Worm (Caenorhabditis elegans) whole organism, L1 larva: ENCODE results near the gene M01F1.8.

Source experiments
- egl-27 ChIP-seq, 2 experiments: fragments of 150-350 bp in 1 of 2; sonication (generic microtip); optimal IDR thresholded peaks; 3 replicates each; lab custom pipeline; 2017 to 2018; ENCODE audit warnings: missing biosample characterization in 2 of 2, missing genetic modification characterization in 2 of 2, missing genetic modification reagents in 2 of 2
- isw-1 ChIP-seq: fragments of 200-800 bp; sonication (Bioruptor generic); IDR thresholded peaks from 2 replicates; pipeline ENCODE4 v1.3.6; 2022; ENCODE audit warnings: missing genetic modification characterization, missing compliant biosample characterization
- mep-1 ChIP-seq: fragments of 150-350 bp; optimal IDR thresholded peaks from 2 replicates; lab custom pipeline; 2014; ENCODE audit warnings: missing biosample characterization, missing genetic modification characterization
- nhr-11 ChIP-seq: fragments of 150-350 bp; optimal IDR thresholded peaks from 2 replicates; lab custom pipeline; 2014; ENCODE audit warnings: missing biosample characterization, missing genetic modification characterization
- nhr-237 ChIP-seq: fragments of 150-350 bp; optimal IDR thresholded peaks from 2 replicates; lab custom pipeline; 2014; ENCODE audit warnings: missing biosample characterization, missing genetic modification characterization
- nhr-71 ChIP-seq: sonication (generic microtip); optimal IDR thresholded peaks from 2 replicates; lab custom pipeline; 2016; ENCODE audit warnings: mild to moderate bottlenecking, missing genetic modification characterization, moderate library complexity, missing compliant biosample characterization
- pax-3 ChIP-seq: fragments of 200-800 bp; sonication (Bioruptor generic); optimal IDR thresholded peaks from 2 replicates; lab custom pipeline; 2018; ENCODE audit warnings: mild to moderate bottlenecking, missing genetic modification characterization, moderate library complexity, missing compliant biosample characterization
- snpc-4 ChIP-seq: fragments of 150-350 bp; optimal IDR thresholded peaks from 2 replicates; lab custom pipeline; 2014; ENCODE audit warnings: missing biosample characterization, missing genetic modification characterization
- zag-1 ChIP-seq: fragments of 150-350 bp; optimal IDR thresholded peaks from 2 replicates; lab custom pipeline; 2014; ENCODE audit warnings: missing biosample characterization, missing genetic modification characterization

- no peak for TF ChIP-seq nhr-237 (tag; lab: Kevin White, UChicago)
- no peak for TF ChIP-seq isw-1 (GFP tag; lab: Robert Waterston, UW)
- no peak for TF ChIP-seq nhr-71 (tag; lab: Kevin White, UChicago)
- no peak for TF ChIP-seq zag-1 (tag; lab: Kevin White, UChicago)
- TF ChIP-seq mep-1 (tag; lab: Kevin White, UChicago), result no peak
- no peak for TF ChIP-seq snpc-4 (tag; lab: Kevin White, UChicago)
- no peak for TF ChIP-seq nhr-11 (tag; lab: Kevin White, UChicago)
- no peak for TF ChIP-seq egl-27 (tag; optimal IDR thresholded peaks at IDR 0.05; lab: Kevin White, UChicago)
- no peak for TF ChIP-seq pax-3 (tag; lab: Kevin White, UChicago)
Measured at ce11 chrIII:3484995-3485394, 17.4 kb downstream of the M01F1.8 start.
